Fruit fly (Drosophila melanogaster) whole organism, adult: ENCODE data around the gene Rbp9.

Experiments
- CG11617 ChIP-seq: fragments of 200-800 bp; sonication (Bioruptor generic); optimal IDR thresholded peaks from 2 replicates; lab custom pipeline; 2017; ENCODE audit warnings: mild to moderate bottlenecking, missing biosample characterization, missing genetic modification reagents, missing genetic modification characterization
- CG12768 ChIP-seq: fragments of 200-800 bp; sonication (Bioruptor generic); optimal IDR thresholded peaks from 2 replicates; lab custom pipeline; 2017; ENCODE audit warnings: missing biosample characterization, missing genetic modification characterization, mild to moderate bottlenecking, moderate library complexity, missing genetic modification reagents
- CG7045 ChIP-seq: fragments of 200-800 bp; sonication (Bioruptor generic); optimal IDR thresholded peaks from 2 replicates; lab custom pipeline; 2017; ENCODE audit warnings: missing biosample characterization, mild to moderate bottlenecking, missing genetic modification characterization
- cic ChIP-seq: fragments of 200-800 bp; sonication (Bioruptor generic); optimal IDR thresholded peaks from 2 replicates; lab custom pipeline; 2017; ENCODE audit warnings: missing biosample characterization, mild to moderate bottlenecking, missing genetic modification characterization, moderate library complexity
- toe ChIP-seq: fragments of 200-800 bp; sonication (Bioruptor generic); optimal IDR thresholded peaks from 2 replicates; lab custom pipeline; 2016; ENCODE audit warnings: missing biosample characterization, missing genetic modification characterization

DNA sequence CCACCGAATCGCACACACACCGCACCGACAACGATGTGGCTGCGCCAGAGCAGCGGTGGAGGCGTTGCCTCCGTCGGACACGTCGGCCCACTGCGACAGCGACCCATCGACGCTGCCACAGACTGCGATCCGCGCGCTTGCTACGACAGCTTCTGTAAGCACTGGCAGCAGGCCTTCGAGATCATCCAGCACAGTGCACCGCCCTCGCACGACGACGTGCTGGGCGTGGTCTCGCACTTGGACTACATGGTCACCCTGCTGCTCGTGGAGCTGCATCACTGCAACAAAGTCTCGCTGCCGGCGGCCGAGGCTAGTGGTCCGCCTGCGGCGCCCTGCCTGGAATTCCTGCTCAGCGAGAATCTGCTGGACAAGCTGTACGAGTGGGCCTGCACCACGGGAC, 39.1 kb downstream of the Rbp9 start:
- TF ChIP-seq CG7045 (GFP tag; lab: Kevin White, UChicago) = no peak
- no peak for TF ChIP-seq cic (GFP tag; lab: Kevin White, UChicago)
- TF ChIP-seq toe (GFP tag; lab: Kevin White, UChicago) = no peak
- TF ChIP-seq CG11617 (GFP tag; lab: Kevin White, UChicago) = no peak
- no peak for TF ChIP-seq CG12768 (GFP tag; lab: Kevin White, UChicago)
